Worm (Caenorhabditis elegans): ENCODE measurements around the gene F35A5.5.

ce11 chrX:3827311-3827710, 31.8 kb upstream of the F35A5.5 start:
- TF ChIP-seq tab-1 (GFP tag; IDR thresholded peaks at IDR 0.05) (no peak), ref-1 (GFP tag; conservative IDR thresholded peaks at IDR 0.05) (no peak), med-1 (GFP tag; optimal IDR thresholded peaks at IDR 0.05; ENCODE audit: insufficient read depth) (no peak), ztf-23 (GFP tag; IDR thresholded peaks at IDR 0.05) (no peak), cog-1 (tag; optimal IDR thresholded peaks at IDR 0.05) (no peak), flt-1 (GFP tag; IDR thresholded peaks at IDR 0.05) (no peak), T22C8.4 (GFP tag; IDR thresholded peaks at IDR 0.05) (no peak), klf-2 (GFP tag; conservative IDR thresholded peaks at IDR 0.05) (no peak)
